Worm (Caenorhabditis elegans): ENCODE measurements around the gene C07C7.3.

- TF ChIP-seq nfya-1 (tag; optimal IDR thresholded peaks at IDR 0.05) (no peak), hlh-8 (tag; optimal IDR thresholded peaks at IDR 0.05) (no peak), nhr-11 (tag; optimal IDR thresholded peaks at IDR 0.05) (no peak), C38D4.7 (GFP tag; optimal IDR thresholded peaks at IDR 0.05) (no peak), ceh-22 (tag; optimal IDR thresholded peaks at IDR 0.05) (no peak), tbx-2 (tag; optimal IDR thresholded peaks at IDR 0.05) (no peak), pha-2 (tag; optimal IDR thresholded peaks at IDR 0.05) (no peak), fkh-6 (tag; optimal IDR thresholded peaks at IDR 0.05) (no peak), Y22D7AL.16 (tag; optimal IDR thresholded peaks at IDR 0.05) (no peak), ceh-31 (tag; optimal IDR thresholded peaks at IDR 0.05) (no peak), ceh-34 (tag; optimal IDR thresholded peaks at IDR 0.05) (no peak), ceh-9 (tag; optimal IDR thresholded peaks at IDR 0.05) (no peak), pqm-1 (tag; optimal IDR thresholded peaks at IDR 0.05) (no peak)
Measured at ce11 chrIV:9121545-9121944, 44.3 kb upstream of the C07C7.3 start.
